Fruit fly (Drosophila melanogaster): ENCODE data around the gene Eig71Ej.

dm6 chr3L:15690711-15691591 is 30.1 kb upstream of the Eig71Ej start:
- TF ChIP-seq EcR (GFP tag; optimal IDR thresholded peaks at IDR 0.05) (peak in 1 of 2 experiments; percentile 22), pan (optimal IDR thresholded peaks at IDR 0.05) (no peak), CG8478 (optimal IDR thresholded peaks at IDR 0.05) (no peak)
